Worm (Caenorhabditis elegans) whole organism, late embryonic: ENCODE measurements around the gene Y73B6BL.270.

Source experiments
- C08G9.2 ChIP-seq: sonication (generic microtip); optimal IDR thresholded peaks from 2 replicates; lab custom pipeline; 2016; ENCODE audit warnings: mild to moderate bottlenecking, missing genetic modification characterization, moderate library complexity, missing compliant biosample characterization
- F13H6.1 ChIP-seq: sonication (generic microtip); optimal IDR thresholded peaks from 2 replicates; lab custom pipeline; 2016; ENCODE audit warnings: missing genetic modification characterization, missing compliant biosample characterization
- Y22D7AL.16 ChIP-seq: sonication (generic microtip); optimal IDR thresholded peaks from 2 replicates; lab custom pipeline; 2016; ENCODE audit warnings: missing genetic modification characterization, missing compliant biosample characterization
- ama-1 ChIP-seq: fragments of 150-350 bp; optimal IDR thresholded peaks from 2 replicates; lab custom pipeline; 2014
- ceh-19 ChIP-seq: fragments of 200-800 bp; sonication (Bioruptor generic); optimal IDR thresholded peaks from 2 replicates; lab custom pipeline; 2018; ENCODE audit warnings: mild to moderate bottlenecking, missing genetic modification characterization, missing compliant biosample characterization
- ceh-6 ChIP-seq: fragments of 200-800 bp; sonication (Bioruptor generic); optimal IDR thresholded peaks from 2 replicates; lab custom pipeline; 2018; ENCODE audit warnings: mild to moderate bottlenecking, missing genetic modification characterization, missing compliant biosample characterization
- dve-1 ChIP-seq: sonication (generic microtip); optimal IDR thresholded peaks from 2 replicates; lab custom pipeline; 2017; ENCODE audit warnings: antibody characterized with exemption, mild to moderate bottlenecking, missing genetic modification characterization, missing compliant biosample characterization
- ets-4 ChIP-seq: sonication (generic microtip); optimal IDR thresholded peaks from 2 replicates; lab custom pipeline; 2016; ENCODE audit warnings: missing genetic modification characterization, missing compliant biosample characterization
- fkh-10 ChIP-seq: fragments of 150-350 bp; optimal IDR thresholded peaks from 2 replicates; lab custom pipeline; 2014; ENCODE audit warnings: missing biosample characterization, missing genetic modification reagents, missing genetic modification characterization
- lin-11 ChIP-seq: fragments of 200-800 bp; sonication (Bioruptor generic); optimal IDR thresholded peaks from 2 replicates; lab custom pipeline; 2018; ENCODE audit warnings: mild to moderate bottlenecking, missing genetic modification characterization, missing compliant biosample characterization
- pha-2 ChIP-seq: sonication (generic microtip); optimal IDR thresholded peaks from 2 replicates; lab custom pipeline; 2017; ENCODE audit warnings: mild to moderate bottlenecking, missing genetic modification characterization, missing compliant biosample characterization
- pqm-1 ChIP-seq: sonication (generic microtip); optimal IDR thresholded peaks from 2 replicates; lab custom pipeline; 2016; ENCODE audit warnings: missing genetic modification characterization, missing compliant biosample characterization
- unc-86 ChIP-seq: sonication (generic microtip); optimal IDR thresholded peaks from 2 replicates; lab custom pipeline; 2016; ENCODE audit warnings: missing genetic modification characterization, missing compliant biosample characterization

- no peak for TF ChIP-seq F13H6.1 (tag; lab: Kevin White, UChicago)
- TF ChIP-seq pqm-1 (tag; lab: Kevin White, UChicago), result no peak
- TF ChIP-seq unc-86 (tag; lab: Kevin White, UChicago), result no peak
- no peak for TF ChIP-seq lin-11
- no peak for TF ChIP-seq fkh-10
- TF ChIP-seq ets-4, result no peak
- TF ChIP-seq ceh-6, result no peak
- TF ChIP-seq pha-2, result no peak
- TF ChIP-seq ama-1 (lab: Kevin White, UChicago), result no peak
- no peak for TF ChIP-seq Y22D7AL.16 (tag; lab: Kevin White, UChicago)
- TF ChIP-seq C08G9.2 (tag; lab: Kevin White, UChicago), result no peak
- TF ChIP-seq dve-1 (tag; lab: Kevin White, UChicago), result no peak
- TF ChIP-seq ceh-19 (GFP tag; lab: Kevin White, UChicago), result peak; percentile 47
Observed at ce11 chrIV:6385010-6385409, 19.9 kb downstream of the Y73B6BL.270 start.
